Worm (Caenorhabditis elegans) whole organism, L4 larva: Measurements from ENCODE around the gene nspa-2.

Source experiments
- F26F4.8 ChIP-seq: fragments of 200-800 bp; sonication (Bioruptor generic); conservative IDR thresholded peaks from 2 replicates; pipeline ENCODE4 v1.3.6; 2022; ENCODE audit warnings: missing genetic modification characterization, missing compliant biosample characterization
- F49E8.2 ChIP-seq: sonication (generic microtip); optimal IDR thresholded peaks from 2 replicates; lab custom pipeline; 2016; ENCODE audit warnings: missing compliant biosample characterization, mild to moderate bottlenecking, missing genetic modification characterization, borderline replicate concordance
- T20F7.1 ChIP-seq: fragments of 200-800 bp; sonication (Bioruptor generic); optimal IDR thresholded peaks from 2 replicates; lab custom pipeline; 2018; ENCODE audit warnings: mild to moderate bottlenecking, missing genetic modification characterization, missing compliant biosample characterization
- T26A8.4 ChIP-seq: fragments of 200-800 bp; sonication (Bioruptor generic); IDR thresholded peaks from 2 replicates; pipeline ENCODE4 v1.3.6; 2022; ENCODE audit warnings: missing genetic modification characterization, missing compliant biosample characterization
- Y5F2A.4 ChIP-seq: fragments of 200-800 bp; sonication (Bioruptor generic); optimal IDR thresholded peaks from 2 replicates; lab custom pipeline; 2018; ENCODE audit warnings: mild to moderate bottlenecking, missing genetic modification characterization, missing compliant biosample characterization
- Y75B8A.6 ChIP-seq: fragments of 200-800 bp; sonication (Bioruptor generic); IDR thresholded peaks from 2 replicates; pipeline ENCODE4 v1.3.6; 2022; ENCODE audit warnings: missing genetic modification reagents, missing genetic modification characterization, missing compliant biosample characterization
- aly-2 ChIP-seq: sonication (generic microtip); optimal IDR thresholded peaks from 2 replicates; lab custom pipeline; 2018; ENCODE audit warnings: missing biosample characterization, missing genetic modification characterization
- ceh-20 ChIP-seq: fragments of 200-800 bp; sonication (Bioruptor generic); IDR thresholded peaks from 2 replicates; pipeline ENCODE4 v1.3.6; 2022; ENCODE audit warnings: missing genetic modification reagents, missing genetic modification characterization, missing compliant biosample characterization
- ceh-62 ChIP-seq: sonication (generic microtip); optimal IDR thresholded peaks from 2 replicates; lab custom pipeline; 2017; ENCODE audit warnings: missing biosample characterization, missing genetic modification characterization
- cey-2 ChIP-seq: sonication (generic microtip); optimal IDR thresholded peaks from 3 replicates; lab custom pipeline; 2017; ENCODE audit warnings: missing genetic modification characterization, mild to moderate bottlenecking, missing compliant biosample characterization, antibody characterized with exemption, borderline replicate concordance; ENCODE audit not compliant: insufficient read depth
- ctbp-1 ChIP-seq: fragments of 200-800 bp; sonication (Bioruptor generic); IDR thresholded peaks from 2 replicates; pipeline ENCODE4 v1.3.6; 2022; ENCODE audit warnings: missing genetic modification reagents, missing genetic modification characterization, missing compliant biosample characterization
- daf-19 ChIP-seq: fragments of 200-800 bp; sonication (Bioruptor generic); conservative IDR thresholded peaks from 2 replicates; pipeline ENCODE4 v1.3.6; 2022; ENCODE audit warnings: missing genetic modification characterization, missing compliant biosample characterization
- daf-8 ChIP-seq: fragments of 200-800 bp; sonication (Bioruptor generic); IDR thresholded peaks from 2 replicates; pipeline ENCODE4 v1.3.6; 2022; ENCODE audit warnings: missing genetic modification characterization, missing compliant biosample characterization
- duxl-1 ChIP-seq: sonication (generic microtip); optimal IDR thresholded peaks from 2 replicates; lab custom pipeline; 2016; ENCODE audit warnings: mild to moderate bottlenecking, missing genetic modification characterization, moderate library complexity, missing compliant biosample characterization; ENCODE audit not compliant: poor library complexity
- egl-43 ChIP-seq: fragments of 200-800 bp; sonication (Bioruptor generic); IDR thresholded peaks from 2 replicates; pipeline ENCODE4 v1.3.6; 2022; ENCODE audit warnings: missing genetic modification reagents, missing genetic modification characterization, missing compliant biosample characterization
- gei-8 ChIP-seq: fragments of 200-800 bp; sonication (Bioruptor generic); optimal IDR thresholded peaks from 2 replicates; lab custom pipeline; 2018; ENCODE audit warnings: mild to moderate bottlenecking, missing genetic modification characterization, missing compliant biosample characterization
- hlh-30 ChIP-seq: sonication (generic microtip); optimal IDR thresholded peaks from 2 replicates; lab custom pipeline; 2017; ENCODE audit warnings: antibody characterized with exemption, mild to moderate bottlenecking, missing genetic modification characterization, missing compliant biosample characterization; ENCODE audit not compliant: insufficient read depth
- jun-1 ChIP-seq: fragments of 150-350 bp; optimal IDR thresholded peaks from 2 replicates; lab custom pipeline; 2014; ENCODE audit warnings: missing biosample characterization, missing genetic modification reagents, missing genetic modification characterization
- lin-1 ChIP-seq: fragments of 200-800 bp; sonication (Bioruptor generic); IDR thresholded peaks from 2 replicates; pipeline ENCODE4 v1.3.6; 2022; ENCODE audit warnings: missing genetic modification reagents, missing genetic modification characterization, missing compliant biosample characterization
- lin-13 ChIP-seq: fragments of 150-350 bp; optimal IDR thresholded peaks from 2 replicates; lab custom pipeline; 2014; ENCODE audit warnings: missing biosample characterization, missing genetic modification reagents, missing genetic modification characterization
- lin-15B ChIP-seq: fragments of 150-350 bp; sonication (generic microtip); optimal IDR thresholded peaks from 3 replicates; lab custom pipeline; 2014; ENCODE audit warnings: missing biosample characterization, missing genetic modification characterization
- lin-39 ChIP-seq: fragments of 150-350 bp; optimal IDR thresholded peaks from 2 replicates; lab custom pipeline; 2014; ENCODE audit warnings: missing biosample characterization, missing genetic modification reagents, missing genetic modification characterization
- lir-3 ChIP-seq: sonication (generic microtip); optimal IDR thresholded peaks from 2 replicates; lab custom pipeline; 2016; ENCODE audit warnings: mild to moderate bottlenecking, missing genetic modification characterization, missing compliant biosample characterization
- mdl-1 ChIP-seq, 2 experiments: fragments of 150-350 bp in 1 of 2; sonication (generic microtip) in 1 of 2; optimal IDR thresholded peaks; 2 replicates each; lab custom pipeline; 2014 to 2017; ENCODE audit warnings: missing biosample characterization in 2 of 2, missing genetic modification characterization in 2 of 2
- mep-1 ChIP-seq: fragments of 150-350 bp; sonication (generic microtip); optimal IDR thresholded peaks from 3 replicates; lab custom pipeline; 2014; ENCODE audit warnings: missing biosample characterization, missing genetic modification characterization
- mes-2 ChIP-seq: sonication (generic microtip); optimal IDR thresholded peaks from 2 replicates; lab custom pipeline; 2016; ENCODE audit warnings: missing genotype, mild to moderate bottlenecking, missing genetic modification characterization, missing compliant biosample characterization; ENCODE audit not compliant: poor library complexity, severe bottlenecking
- nhr-10 ChIP-seq: fragments of 150-350 bp; optimal IDR thresholded peaks from 2 replicates; lab custom pipeline; 2014; ENCODE audit warnings: missing biosample characterization, missing genetic modification characterization
- nhr-11 ChIP-seq: fragments of 150-350 bp; optimal IDR thresholded peaks from 2 replicates; lab custom pipeline; 2014; ENCODE audit warnings: missing biosample characterization, missing genetic modification characterization
- nhr-111 ChIP-seq: fragments of 200-800 bp; sonication (Bioruptor generic); optimal IDR thresholded peaks from 2 replicates; lab custom pipeline; 2018; ENCODE audit warnings: mild to moderate bottlenecking, missing genetic modification characterization, missing compliant biosample characterization
- nhr-28 ChIP-seq: fragments of 150-350 bp; optimal IDR thresholded peaks from 2 replicates; lab custom pipeline; 2014; ENCODE audit warnings: missing biosample characterization, missing genetic modification characterization
- nhr-42 ChIP-seq: fragments of 200-800 bp; sonication (Bioruptor generic); IDR thresholded peaks from 2 replicates; pipeline ENCODE4 v1.3.6; 2022; ENCODE audit warnings: missing genetic modification characterization, missing compliant biosample characterization
- nhr-48 ChIP-seq: sonication (generic microtip); optimal IDR thresholded peaks from 2 replicates; lab custom pipeline; 2016; ENCODE audit warnings: mild to moderate bottlenecking, missing genetic modification characterization, missing compliant biosample characterization
- pha-4 ChIP-seq, 2 experiments: fragments of 150-350 bp in 1 of 2; fragments of 200-800 bp in 1 of 2; sonication (Bioruptor generic) in 1 of 2; IDR thresholded peaks in 1 of 2; optimal IDR thresholded peaks in 1 of 2; 2 replicates each; pipeline versions ENCODE4 v1.3.6 to Lab custom; 2014 to 2022; ENCODE audit warnings: missing genetic modification characterization in 2 of 2, missing genetic modification reagents in 2 of 2, missing biosample characterization in 1 of 2, missing compliant biosample characterization in 1 of 2
- php-3 ChIP-seq: fragments of 200-800 bp; sonication (Bioruptor generic); IDR thresholded peaks from 2 replicates; pipeline ENCODE4 v1.3.6; 2022; ENCODE audit warnings: missing genetic modification reagents, missing genetic modification characterization, missing compliant biosample characterization
- pqm-1 ChIP-seq: sonication (generic microtip); optimal IDR thresholded peaks from 2 replicates; lab custom pipeline; 2017; ENCODE audit warnings: missing biosample characterization, missing genetic modification characterization
- set-16 ChIP-seq: fragments of 200-800 bp; sonication (Bioruptor generic); IDR thresholded peaks from 2 replicates; pipeline ENCODE4 v1.3.6; 2022; ENCODE audit warnings: missing genetic modification reagents, missing genetic modification characterization, missing compliant biosample characterization
- skn-1 ChIP-seq: fragments of 150-350 bp; optimal IDR thresholded peaks from 2 replicates; lab custom pipeline; 2014; ENCODE audit warnings: missing biosample characterization, missing genetic modification characterization
- tra-1 ChIP-seq: fragments of 200-800 bp; sonication (Bioruptor generic); IDR thresholded peaks from 2 replicates; pipeline ENCODE4 v1.3.6; 2022; ENCODE audit warnings: missing genetic modification reagents, missing genetic modification characterization, missing compliant biosample characterization
- unc-130 ChIP-seq: sonication (generic microtip); optimal IDR thresholded peaks from 2 replicates; lab custom pipeline; 2016; ENCODE audit warnings: missing genetic modification reagents, missing genetic modification characterization, missing compliant biosample characterization
- unc-39 ChIP-seq: sonication (generic microtip); optimal IDR thresholded peaks from 2 replicates; lab custom pipeline; 2017; ENCODE audit warnings: missing biosample characterization, missing genetic modification characterization
- unc-62 ChIP-seq, 3 experiments: fragments of 150-350 bp in 1 of 3; sonication (generic microtip); optimal IDR thresholded peaks in 2 of 3; peaks in 1 of 3; 1 replicate in 1 of 3; 2 replicates in 2 of 3; lab custom pipeline; 2014 to 2017; ENCODE audit warnings: missing biosample characterization in 3 of 3, missing genetic modification characterization in 3 of 3, missing genetic modification reagents in 3 of 3, missing genotype in 1 of 3
- vab-7 ChIP-seq: fragments of 200-800 bp; sonication (Bioruptor generic); IDR thresholded peaks from 2 replicates; pipeline ENCODE4 v1.3.6; 2022; ENCODE audit warnings: missing genetic modification reagents, missing genetic modification characterization, missing compliant biosample characterization
- zfp-3 ChIP-seq: fragments of 200-800 bp; sonication (Bioruptor generic); conservative IDR thresholded peaks from 2 replicates; pipeline ENCODE4 v1.3.6; 2022; ENCODE audit warnings: missing genetic modification reagents, missing genetic modification characterization, missing compliant biosample characterization
- ztf-11 ChIP-seq: fragments of 150-350 bp; optimal IDR thresholded peaks from 2 replicates; lab custom pipeline; 2014; ENCODE audit warnings: missing biosample characterization, missing genetic modification characterization
- ztf-7 ChIP-seq: fragments of 150-350 bp; optimal IDR thresholded peaks from 2 replicates; lab custom pipeline; 2014; ENCODE audit warnings: missing biosample characterization, missing genetic modification characterization

Gene nspa-2

ce11 chrV:14848510-14849206 is 42.2 kb upstream of the nspa-2 start (continued):
- TF ChIP-seq ztf-11 (tag; lab: Kevin White, UChicago) (no peak), tra-1 (GFP tag; lab: Robert Waterston, UW) (peak; percentile 90), ceh-62 (tag; lab: Kevin White, UChicago) (no peak), ceh-20 (peak; percentile 96), zfp-3 (GFP tag; lab: Robert Waterston, UW) (no peak), lir-3 (tag; lab: Kevin White, UChicago) (no peak), cey-2 (tag; lab: Kevin White, UChicago) (peak; percentile 85)

- TF ChIP-seq lin-15B (no peak), nhr-10 (tag; lab: Kevin White, UChicago) (no peak), ztf-7 (tag; lab: Kevin White, UChicago) (no peak), F49E8.2 (tag; lab: Kevin White, UChicago) (no peak), daf-8 (GFP tag; lab: Robert Waterston, UW) (no peak), nhr-42 (GFP tag; lab: Robert Waterston, UW) (no peak), F26F4.8 (GFP tag; lab: Robert Waterston, UW) (no peak), ceh-20 (peak; percentile 82), T26A8.4 (GFP tag; lab: Robert Waterston, UW) (peak; percentile 33; the same call in 1 of the 2 replicates), unc-62 (GFP tag; optimal IDR thresholded peaks at IDR 0.05 in 1 of 2; lab: Kevin White, UChicago) (peak in 1 of 2 experiments; percentile 98), unc-62 (tag; optimal IDR thresholded peaks at IDR 0.05; lab: Kevin White, UChicago) (peak; percentile 23), nhr-11 (tag; lab: Kevin White, UChicago) (peak; percentile 65), tra-1 (GFP tag; lab: Robert Waterston, UW) (peak; percentile 86), T20F7.1 (GFP tag; lab: Kevin White, UChicago) (peak; percentile 41), unc-130 (GFP tag; lab: Kevin White, UChicago) (no peak), set-16 (GFP tag; lab: Robert Waterston, UW) (peak; percentile 11; the same call in 1 of the 2 replicates), gei-8 (GFP tag; lab: Kevin White, UChicago) (no peak), ceh-62 (tag; lab: Kevin White, UChicago) (no peak), daf-19 (GFP tag; lab: Robert Waterston, UW) (no peak), lin-1 (GFP tag; lab: Robert Waterston, UW) (no peak), mes-2 (tag; lab: Kevin White, UChicago) (peak; percentile 45), pha-4 (GFP tag; IDR thresholded peaks at IDR 0.05; lab: Robert Waterston, UW) (no peak), pha-4 (tag; optimal IDR thresholded peaks at IDR 0.05; lab: Kevin White, UChicago) (peak; percentile 67), nhr-28 (peak; percentile 96), ctbp-1 (GFP tag; lab: Robert Waterston, UW) (peak; percentile 68), nhr-48 (tag; lab: Kevin White, UChicago) (peak; percentile 85), jun-1 (peak; percentile 46), aly-2 (tag; lab: Kevin White, UChicago) (no peak), egl-43 (0 out of 2 replicates have a peak, but pooled peaks have one; percentile 33), Y75B8A.6 (GFP tag; lab: Robert Waterston, UW) (no peak; the same call in 1 of the 2 replicates), hlh-30 (tag; lab: Kevin White, UChicago) (peak; percentile 98), mdl-1 (tag; optimal IDR thresholded peaks at IDR 0.05; lab: Kevin White, UChicago) (peak; percentile 71 to 96), vab-7 (GFP tag; lab: Robert Waterston, UW) (0 out of 2 replicates have a peak, but pooled peaks have one; percentile 4), nhr-111 (no peak), lin-13 (GFP tag; lab: Kevin White, UChicago) (peak; percentile 53), php-3 (GFP tag; lab: Robert Waterston, UW) (no peak), duxl-1 (no peak), pqm-1 (tag; lab: Kevin White, UChicago) (peak; percentile 34), lin-39 (tag; lab: Kevin White, UChicago) (no peak), mep-1 (tag; lab: Kevin White, UChicago) (peak; percentile 83), ztf-11 (tag; lab: Kevin White, UChicago) (no peak), skn-1 (tag; lab: Kevin White, UChicago) (no peak), Y5F2A.4 (no peak), zfp-3 (GFP tag; lab: Robert Waterston, UW) (peak; percentile 55; the same call in 1 of the 2 replicates), unc-39 (tag; lab: Kevin White, UChicago) (no peak)
Observed at ce11 chrV:14849628-14850027, 41.3 kb upstream of the nspa-2 start.
